Worm (Caenorhabditis elegans) whole organism, L4 larva: ENCODE data around the gene C06C3.10.

Experiments
- T26A8.4 ChIP-seq: fragments of 200-800 bp; sonication (Bioruptor generic); IDR thresholded peaks from 2 replicates; pipeline ENCODE4 v1.3.6; 2022; ENCODE audit warnings: missing genetic modification characterization, missing compliant biosample characterization
- Y105C5A.15 ChIP-seq: fragments of 200-800 bp; sonication (Bioruptor generic); IDR thresholded peaks from 2 replicates; pipeline ENCODE4 v1.3.6; 2022; ENCODE audit warnings: missing genetic modification characterization, missing compliant biosample characterization
- ZK337.2 ChIP-seq: fragments of 200-800 bp; sonication (Bioruptor generic); IDR thresholded peaks from 2 replicates; pipeline ENCODE4 v1.3.6; 2022; ENCODE audit warnings: missing genetic modification reagents, missing genetic modification characterization, missing compliant biosample characterization
- aha-1 ChIP-seq: fragments of 150-350 bp; peaks from one replicate; lab custom pipeline; 2014; ENCODE audit warnings: missing biosample characterization, missing genetic modification characterization
- ceh-44 ChIP-seq: fragments of 200-800 bp; sonication (Bioruptor generic); IDR thresholded peaks from 2 replicates; pipeline ENCODE4 v1.3.6; 2022; ENCODE audit warnings: missing genetic modification reagents, missing genetic modification characterization, missing compliant biosample characterization
- ceh-62 ChIP-seq: sonication (generic microtip); optimal IDR thresholded peaks from 2 replicates; lab custom pipeline; 2017; ENCODE audit warnings: missing biosample characterization, missing genetic modification characterization
- cey-2 ChIP-seq: sonication (generic microtip); optimal IDR thresholded peaks from 3 replicates; lab custom pipeline; 2017; ENCODE audit warnings: missing genetic modification characterization, mild to moderate bottlenecking, missing compliant biosample characterization, antibody characterized with exemption, borderline replicate concordance; ENCODE audit not compliant: insufficient read depth
- daf-12 ChIP-seq: fragments of 150-350 bp; optimal IDR thresholded peaks from 2 replicates; lab custom pipeline; 2014; ENCODE audit warnings: missing biosample characterization, missing genetic modification reagents, missing genetic modification characterization
- daf-16 ChIP-seq, 3 experiments: sonication (generic microtip); optimal IDR thresholded peaks; 2 replicates each; lab custom pipeline; 2016 to 2017; ENCODE audit warnings: missing genetic modification characterization in 3 of 3, missing genetic modification reagents in 3 of 3, mild to moderate bottlenecking in 2 of 3, missing compliant biosample characterization in 2 of 3, missing biosample characterization in 1 of 3, moderate library complexity in 1 of 3
- dpl-1 ChIP-seq: fragments of 150-350 bp; optimal IDR thresholded peaks from 2 replicates; lab custom pipeline; 2014; ENCODE audit warnings: missing biosample characterization, missing genetic modification reagents, missing genetic modification characterization
- dve-1 ChIP-seq: sonication (generic microtip); optimal IDR thresholded peaks from 2 replicates; lab custom pipeline; 2017; ENCODE audit warnings: antibody characterized with exemption, mild to moderate bottlenecking, missing genetic modification characterization, missing compliant biosample characterization; ENCODE audit not compliant: insufficient read depth
- egl-43 ChIP-seq: fragments of 200-800 bp; sonication (Bioruptor generic); IDR thresholded peaks from 2 replicates; pipeline ENCODE4 v1.3.6; 2022; ENCODE audit warnings: missing genetic modification reagents, missing genetic modification characterization, missing compliant biosample characterization
- fkh-10 ChIP-seq: fragments of 150-350 bp; optimal IDR thresholded peaks from 2 replicates; lab custom pipeline; 2014; ENCODE audit warnings: missing biosample characterization, missing genetic modification reagents, missing genetic modification characterization
- hif-1 ChIP-seq, 2 experiments: sonication (generic microtip); optimal IDR thresholded peaks; 2 replicates each; lab custom pipeline; 2016 to 2017; ENCODE audit warnings: missing compliant biosample characterization in 2 of 2, missing genetic modification characterization in 2 of 2, missing genetic modification reagents in 2 of 2, missing genotype in 2 of 2, mild to moderate bottlenecking in 1 of 2
- hlh-11 ChIP-seq: fragments of 200-800 bp; sonication (Bioruptor generic); optimal IDR thresholded peaks from 2 replicates; lab custom pipeline; 2018; ENCODE audit warnings: mild to moderate bottlenecking, missing genetic modification characterization, missing compliant biosample characterization
- hlh-30 ChIP-seq: sonication (generic microtip); optimal IDR thresholded peaks from 2 replicates; lab custom pipeline; 2017; ENCODE audit warnings: antibody characterized with exemption, mild to moderate bottlenecking, missing genetic modification characterization, missing compliant biosample characterization; ENCODE audit not compliant: insufficient read depth
- jun-1 ChIP-seq: fragments of 150-350 bp; optimal IDR thresholded peaks from 2 replicates; lab custom pipeline; 2014; ENCODE audit warnings: missing biosample characterization, missing genetic modification reagents, missing genetic modification characterization
- lin-1 ChIP-seq: fragments of 200-800 bp; sonication (Bioruptor generic); IDR thresholded peaks from 2 replicates; pipeline ENCODE4 v1.3.6; 2022; ENCODE audit warnings: missing genetic modification reagents, missing genetic modification characterization, missing compliant biosample characterization
- lin-15B ChIP-seq: fragments of 150-350 bp; sonication (generic microtip); optimal IDR thresholded peaks from 3 replicates; lab custom pipeline; 2014; ENCODE audit warnings: missing biosample characterization, missing genetic modification characterization
- lsy-2 ChIP-seq, 2 experiments: fragments of 150-350 bp in 1 of 2; sonication (generic microtip) in 1 of 2; optimal IDR thresholded peaks; 2 replicates each; lab custom pipeline; 2014 to 2017; ENCODE audit warnings: missing biosample characterization in 2 of 2, missing genetic modification characterization in 2 of 2
- madf-9 ChIP-seq: fragments of 200-800 bp; sonication (Bioruptor generic); conservative IDR thresholded peaks from 2 replicates; pipeline ENCODE4 v1.3.6; 2022; ENCODE audit warnings: missing genetic modification reagents, missing genetic modification characterization, missing compliant biosample characterization
- mdl-1 ChIP-seq, 2 experiments: fragments of 150-350 bp in 1 of 2; sonication (generic microtip) in 1 of 2; optimal IDR thresholded peaks; 2 replicates each; lab custom pipeline; 2014 to 2017; ENCODE audit warnings: missing biosample characterization in 2 of 2, missing genetic modification characterization in 2 of 2
- mxl-3 ChIP-seq: fragments of 200-800 bp; sonication (Bioruptor generic); optimal IDR thresholded peaks from 2 replicates; lab custom pipeline; 2018; ENCODE audit warnings: mild to moderate bottlenecking, missing genetic modification characterization, missing compliant biosample characterization
- nhr-111 ChIP-seq: fragments of 200-800 bp; sonication (Bioruptor generic); optimal IDR thresholded peaks from 2 replicates; lab custom pipeline; 2018; ENCODE audit warnings: mild to moderate bottlenecking, missing genetic modification characterization, missing compliant biosample characterization
- nhr-25 ChIP-seq: sonication (generic microtip); optimal IDR thresholded peaks from 2 replicates; lab custom pipeline; 2017; ENCODE audit warnings: missing genetic modification characterization, mild to moderate bottlenecking, missing compliant biosample characterization, antibody characterized with exemption, moderate library complexity, borderline replicate concordance; ENCODE audit not compliant: insufficient read depth
- nhr-42 ChIP-seq: fragments of 200-800 bp; sonication (Bioruptor generic); IDR thresholded peaks from 2 replicates; pipeline ENCODE4 v1.3.6; 2022; ENCODE audit warnings: missing genetic modification characterization, missing compliant biosample characterization
- php-3 ChIP-seq: fragments of 200-800 bp; sonication (Bioruptor generic); IDR thresholded peaks from 2 replicates; pipeline ENCODE4 v1.3.6; 2022; ENCODE audit warnings: missing genetic modification reagents, missing genetic modification characterization, missing compliant biosample characterization
- pqm-1 ChIP-seq: sonication (generic microtip); optimal IDR thresholded peaks from 2 replicates; lab custom pipeline; 2017; ENCODE audit warnings: missing biosample characterization, missing genetic modification characterization
- saeg-2 ChIP-seq: fragments of 200-800 bp; sonication (Bioruptor generic); IDR thresholded peaks from 2 replicates; pipeline ENCODE4 v1.3.6; 2022; ENCODE audit warnings: missing genetic modification reagents, missing genetic modification characterization, missing compliant biosample characterization
- sdz-12 ChIP-seq: fragments of 200-800 bp; sonication (Bioruptor generic); optimal IDR thresholded peaks from 2 replicates; lab custom pipeline; 2018; ENCODE audit warnings: mild to moderate bottlenecking, missing genetic modification characterization, missing compliant biosample characterization
- spr-3 ChIP-seq: fragments of 200-800 bp; sonication (Bioruptor generic); optimal IDR thresholded peaks from 2 replicates; lab custom pipeline; 2018; ENCODE audit warnings: mild to moderate bottlenecking, missing genetic modification characterization, missing compliant biosample characterization
- zag-1 ChIP-seq: fragments of 150-350 bp; optimal IDR thresholded peaks from 2 replicates; lab custom pipeline; 2014; ENCODE audit warnings: missing biosample characterization, missing genetic modification characterization
- zfp-2 ChIP-seq: sonication (generic microtip); optimal IDR thresholded peaks from 2 replicates; lab custom pipeline; 2016; ENCODE audit warnings: mild to moderate bottlenecking, missing genetic modification characterization, missing compliant biosample characterization
- ztf-11 ChIP-seq: fragments of 150-350 bp; optimal IDR thresholded peaks from 2 replicates; lab custom pipeline; 2014; ENCODE audit warnings: missing biosample characterization, missing genetic modification characterization

The C06C3.10 gene

ce11 chrII:9398370-9398901, 21.4 kb upstream of the C06C3.10 start, which contains the start of the genes Y51B9A.14 and Y51B9A.8:
TSS of gene Y51B9A.14 (minus strand) at chrII:9398470.
TSS of gene Y51B9A.8 (plus strand) at chrII:9398851.
- TF ChIP-seq lsy-2 (tag; optimal IDR thresholded peaks at IDR 0.05; lab: Kevin White, UChicago) (no peak), aha-1 (tag; lab: Kevin White, UChicago) (no peak), nhr-111 (GFP tag; lab: Kevin White, UChicago) (no peak), dve-1 (no peak), sdz-12 (GFP tag; lab: Kevin White, UChicago) (no peak), hlh-30 (tag; lab: Kevin White, UChicago) (no peak), php-3 (GFP tag; lab: Robert Waterston, UW) (no peak), lin-1 (GFP tag; lab: Robert Waterston, UW) (no peak), lin-15B (no peak), hlh-11 (tag; lab: Kevin White, UChicago) (no peak), zag-1 (tag; lab: Kevin White, UChicago) (no peak), daf-12 (tag; lab: Kevin White, UChicago) (no peak), zfp-2 (tag; lab: Kevin White, UChicago) (no peak), hif-1 (tag; optimal IDR thresholded peaks at IDR 0.05; lab: Kevin White, UChicago) (no peak), ztf-11 (no peak), mxl-3 (GFP tag; lab: Kevin White, UChicago) (no peak), mdl-1 (tag; optimal IDR thresholded peaks at IDR 0.05; lab: Kevin White, UChicago) (no peak), dpl-1 (no peak), cey-2 (tag; lab: Kevin White, UChicago) (no peak), egl-43 (GFP tag; lab: Robert Waterston, UW) (no peak)

ce11 chrII:9397496-9397895, 20.4 kb upstream of the C06C3.10 start, which contains the start of gene Y51B9A.9:
TSS of gene Y51B9A.9 (minus strand) at chrII:9397596.
- TF ChIP-seq jun-1 (tag; lab: Kevin White, UChicago) (no peak), daf-16 (GFP tag; optimal IDR thresholded peaks at IDR 0.05; lab: Kevin White, UChicago) (no peak), daf-16 (tag; optimal IDR thresholded peaks at IDR 0.05; lab: Kevin White, UChicago) (peak; percentile 68), pqm-1 (peak; percentile 47), nhr-25 (tag; lab: Kevin White, UChicago) (no peak), Y105C5A.15 (GFP tag; lab: Robert Waterston, UW) (no peak), saeg-2 (GFP tag; lab: Robert Waterston, UW) (no peak), ceh-62 (tag; lab: Kevin White, UChicago) (no peak)

- TF ChIP-seq madf-9 (GFP tag; lab: Robert Waterston, UW) (no peak), nhr-42 (GFP tag; lab: Robert Waterston, UW) (no peak)
Measured at ce11 chrII:9392724-9393123, 15.7 kb upstream of the C06C3.10 start, which contains the start of gene lido-17. TSS of gene lido-17 (minus strand) at chrII:9392824.

ce11 chrII:9385241-9385640, 8.2 kb upstream of the C06C3.10 start, which contains the start of gene C06C3.7:
TSS of gene C06C3.7 (plus strand) at chrII:9385541.
- TF ChIP-seq daf-16 (GFP tag; optimal IDR thresholded peaks at IDR 0.05; lab: Kevin White, UChicago) (no peak), daf-16 (tag; optimal IDR thresholded peaks at IDR 0.05; lab: Kevin White, UChicago) (no peak), ZK337.2 (GFP tag; lab: Robert Waterston, UW) (no peak)
- TF ChIP-seq, all 104 proteins: peak for 0

- TF ChIP-seq Y105C5A.15 (GFP tag; lab: Robert Waterston, UW) = no peak
- no peak for TF ChIP-seq fkh-10 (GFP tag; lab: Kevin White, UChicago)
- no peak for TF ChIP-seq mxl-3 (GFP tag; lab: Kevin White, UChicago)
- TF ChIP-seq ceh-44 (GFP tag; lab: Robert Waterston, UW) = no peak
- TF ChIP-seq T26A8.4 (GFP tag; lab: Robert Waterston, UW) = no peak
- no peak for TF ChIP-seq pqm-1
- TF ChIP-seq spr-3 (GFP tag; lab: Kevin White, UChicago) = no peak
- no peak for TF ChIP-seq nhr-111 (GFP tag; lab: Kevin White, UChicago)
Measured at ce11 chrII:9379796-9380195, 2.7 kb upstream of the C06C3.10 start, which contains the start of gene srh-48. TSS of gene srh-48 (plus strand) at chrII:9380096.
